Worm (Caenorhabditis elegans): ENCODE data around the gene srlf-16.

srlf-16 gene

ce11 chrV:8104473-8104872 lies at the start of gene srlf-16:
Gene srlf-16, plus strand, starts transcription at chrV:8104773.
- TF ChIP-seq flt-1 (GFP tag; IDR thresholded peaks at IDR 0.05) (no peak), ztf-23 (GFP tag; IDR thresholded peaks at IDR 0.05) (no peak), ztf-29 (GFP tag; IDR thresholded peaks at IDR 0.05) (no peak), cog-1 (tag; optimal IDR thresholded peaks at IDR 0.05) (no peak), T22C8.4 (GFP tag; IDR thresholded peaks at IDR 0.05) (no peak), ref-1 (GFP tag; conservative IDR thresholded peaks at IDR 0.05) (no peak), med-1 (GFP tag; optimal IDR thresholded peaks at IDR 0.05; ENCODE audit: insufficient read depth) (no peak), tab-1 (GFP tag; IDR thresholded peaks at IDR 0.05) (no peak), klf-2 (GFP tag; conservative IDR thresholded peaks at IDR 0.05) (no peak)

- TF ChIP-seq klf-2 (GFP tag; conservative IDR thresholded peaks at IDR 0.05): no peak
- TF ChIP-seq cog-1 (tag; optimal IDR thresholded peaks at IDR 0.05): no peak
- no peak for TF ChIP-seq T22C8.4 (GFP tag; IDR thresholded peaks at IDR 0.05)
- no peak for TF ChIP-seq ztf-29 (GFP tag; IDR thresholded peaks at IDR 0.05)
- no peak for TF ChIP-seq ztf-23 (GFP tag; IDR thresholded peaks at IDR 0.05)
- no peak for TF ChIP-seq ref-1 (GFP tag; conservative IDR thresholded peaks at IDR 0.05)
- TF ChIP-seq med-1 (GFP tag; optimal IDR thresholded peaks at IDR 0.05; ENCODE audit: insufficient read depth): no peak
- no peak for TF ChIP-seq flt-1 (GFP tag; IDR thresholded peaks at IDR 0.05)
- no peak for TF ChIP-seq tab-1 (GFP tag; IDR thresholded peaks at IDR 0.05)
Measured at ce11 chrV:8055170-8055569, 49.4 kb upstream of the srlf-16 start.

ce11 chrV:8058359-8058758 lies 46.2 kb upstream of the srlf-16 start, which contains the start of gene str-138:
Gene str-138, plus strand, starts transcription at chrV:8058659.
- TF ChIP-seq ref-1 (GFP tag; conservative IDR thresholded peaks at IDR 0.05) (no peak), ztf-29 (GFP tag; IDR thresholded peaks at IDR 0.05) (no peak)

- TF ChIP-seq klf-2 (GFP tag; conservative IDR thresholded peaks at IDR 0.05) (no peak), flt-1 (GFP tag; IDR thresholded peaks at IDR 0.05) (no peak), med-1 (GFP tag; optimal IDR thresholded peaks at IDR 0.05; ENCODE audit: insufficient read depth) (no peak), ref-1 (GFP tag; conservative IDR thresholded peaks at IDR 0.05) (no peak), T22C8.4 (GFP tag; IDR thresholded peaks at IDR 0.05) (no peak), ztf-29 (GFP tag; IDR thresholded peaks at IDR 0.05) (no peak), cog-1 (tag; optimal IDR thresholded peaks at IDR 0.05) (no peak), ztf-23 (GFP tag; IDR thresholded peaks at IDR 0.05) (no peak), tab-1 (GFP tag; IDR thresholded peaks at IDR 0.05) (no peak)
Measured at ce11 chrV:8062074-8062473, 42.5 kb upstream of the srlf-16 start, which contains the start of gene str-139. Gene str-139, minus strand, starts transcription at chrV:8062174.

ce11 chrV:8067800-8068199 lies 36.8 kb upstream of the srlf-16 start, which contains the start of gene str-140:
Gene str-140, minus strand, starts transcription at chrV:8067900.
- TF ChIP-seq ref-1 (GFP tag; conservative IDR thresholded peaks at IDR 0.05): no peak
- no peak for TF ChIP-seq klf-2 (GFP tag; conservative IDR thresholded peaks at IDR 0.05)
- TF ChIP-seq flt-1 (GFP tag; IDR thresholded peaks at IDR 0.05): no peak
- TF ChIP-seq cog-1 (tag; optimal IDR thresholded peaks at IDR 0.05): no peak
- TF ChIP-seq tab-1 (GFP tag; IDR thresholded peaks at IDR 0.05): no peak
- no peak for TF ChIP-seq med-1 (GFP tag; optimal IDR thresholded peaks at IDR 0.05; ENCODE audit: insufficient read depth)
- TF ChIP-seq T22C8.4 (GFP tag; IDR thresholded peaks at IDR 0.05): no peak
- no peak for TF ChIP-seq ztf-29 (GFP tag; IDR thresholded peaks at IDR 0.05)
- no peak for TF ChIP-seq ztf-23 (GFP tag; IDR thresholded peaks at IDR 0.05)

- TF ChIP-seq med-1 (GFP tag; optimal IDR thresholded peaks at IDR 0.05; ENCODE audit: insufficient read depth): no peak
Measured at ce11 chrV:8069637-8070036, 34.9 kb upstream of the srlf-16 start, which contains the start of gene str-143. Gene str-143, minus strand, starts transcription at chrV:8069737.

- TF ChIP-seq klf-2 (GFP tag; conservative IDR thresholded peaks at IDR 0.05): no peak
- no peak for TF ChIP-seq cog-1 (tag; optimal IDR thresholded peaks at IDR 0.05)
- TF ChIP-seq tab-1 (GFP tag; IDR thresholded peaks at IDR 0.05): no peak
- TF ChIP-seq ztf-29 (GFP tag; IDR thresholded peaks at IDR 0.05): no peak
- TF ChIP-seq ztf-23 (GFP tag; IDR thresholded peaks at IDR 0.05): no peak
- TF ChIP-seq ref-1 (GFP tag; conservative IDR thresholded peaks at IDR 0.05): no peak
- TF ChIP-seq flt-1 (GFP tag; IDR thresholded peaks at IDR 0.05): no peak
- no peak for TF ChIP-seq T22C8.4 (GFP tag; IDR thresholded peaks at IDR 0.05)
- no peak for TF ChIP-seq med-1 (GFP tag; optimal IDR thresholded peaks at IDR 0.05; ENCODE audit: insufficient read depth)
Measured at ce11 chrV:8072047-8072446, 32.5 kb upstream of the srlf-16 start, which contains the start of gene str-144. Gene str-144, minus strand, starts transcription at chrV:8072147.

ce11 chrV:8073162-8073561 lies 31.4 kb upstream of the srlf-16 start:
- TF ChIP-seq ref-1 (GFP tag; conservative IDR thresholded peaks at IDR 0.05): no peak
- TF ChIP-seq tab-1 (GFP tag; IDR thresholded peaks at IDR 0.05): no peak

ce11 chrV:8075712-8076111 lies 28.9 kb upstream of the srlf-16 start, which contains the start of gene catp-3:
Gene catp-3, plus strand, starts transcription at chrV:8076012.
- no peak for TF ChIP-seq flt-1 (GFP tag; IDR thresholded peaks at IDR 0.05)
- no peak for TF ChIP-seq ztf-29 (GFP tag; IDR thresholded peaks at IDR 0.05)
- no peak for TF ChIP-seq cog-1 (tag; optimal IDR thresholded peaks at IDR 0.05)
- no peak for TF ChIP-seq tab-1 (GFP tag; IDR thresholded peaks at IDR 0.05)
- no peak for TF ChIP-seq klf-2 (GFP tag; conservative IDR thresholded peaks at IDR 0.05)
- no peak for TF ChIP-seq ref-1 (GFP tag; conservative IDR thresholded peaks at IDR 0.05)
- no peak for TF ChIP-seq T22C8.4 (GFP tag; IDR thresholded peaks at IDR 0.05)
- no peak for TF ChIP-seq ztf-23 (GFP tag; IDR thresholded peaks at IDR 0.05)
- TF ChIP-seq med-1 (GFP tag; optimal IDR thresholded peaks at IDR 0.05; ENCODE audit: insufficient read depth): no peak

ce11 chrV:8079813-8080212 lies 24.8 kb upstream of the srlf-16 start:
- no peak for TF ChIP-seq T22C8.4 (GFP tag; IDR thresholded peaks at IDR 0.05)
- no peak for TF ChIP-seq klf-2 (GFP tag; conservative IDR thresholded peaks at IDR 0.05)
- no peak for TF ChIP-seq flt-1 (GFP tag; IDR thresholded peaks at IDR 0.05)
- no peak for TF ChIP-seq cog-1 (tag; optimal IDR thresholded peaks at IDR 0.05)
- TF ChIP-seq tab-1 (GFP tag; IDR thresholded peaks at IDR 0.05): no peak
- no peak for TF ChIP-seq med-1 (GFP tag; optimal IDR thresholded peaks at IDR 0.05; ENCODE audit: insufficient read depth)
- no peak for TF ChIP-seq ref-1 (GFP tag; conservative IDR thresholded peaks at IDR 0.05)
- no peak for TF ChIP-seq ztf-29 (GFP tag; IDR thresholded peaks at IDR 0.05)
- TF ChIP-seq ztf-23 (GFP tag; IDR thresholded peaks at IDR 0.05): no peak
